Worm (Caenorhabditis elegans) whole organism, L3 larva: ENCODE measurements around the gene cdkl-1.

Experiments
- R02D3.7 ChIP-seq: fragments of 150-350 bp; optimal IDR thresholded peaks from 2 replicates; lab custom pipeline; 2014; ENCODE audit warnings: missing biosample characterization, missing genetic modification characterization
- ama-1 ChIP-seq: fragments of 150-350 bp; optimal IDR thresholded peaks from 2 replicates; lab custom pipeline; 2018
- ceh-16 ChIP-seq: sonication (generic microtip); optimal IDR thresholded peaks from 2 replicates; lab custom pipeline; 2017; ENCODE audit warnings: missing biosample characterization, missing genetic modification characterization
- ceh-28 ChIP-seq: fragments of 150-350 bp; optimal IDR thresholded peaks from 2 replicates; lab custom pipeline; 2014; ENCODE audit warnings: missing biosample characterization, missing genetic modification reagents, missing genetic modification characterization
- ceh-82 ChIP-seq: fragments of 150-350 bp; optimal IDR thresholded peaks from 2 replicates; lab custom pipeline; 2014; ENCODE audit warnings: missing biosample characterization, missing genetic modification characterization
- ceh-9 ChIP-seq: sonication (generic microtip); optimal IDR thresholded peaks from 2 replicates; lab custom pipeline; 2018; ENCODE audit warnings: missing biosample characterization, missing genetic modification characterization
- daf-12 ChIP-seq: fragments of 150-350 bp; optimal IDR thresholded peaks from 2 replicates; lab custom pipeline; 2014; ENCODE audit warnings: missing biosample characterization, missing genetic modification reagents, missing genetic modification characterization
- egl-27 ChIP-seq: sonication (generic microtip); optimal IDR thresholded peaks from 4 replicates; lab custom pipeline; 2017; ENCODE audit warnings: missing biosample characterization, missing genetic modification reagents, missing genetic modification characterization
- elt-1 ChIP-seq: fragments of 150-350 bp; optimal IDR thresholded peaks from 2 replicates; lab custom pipeline; 2014; ENCODE audit warnings: missing biosample characterization, missing genetic modification characterization
- elt-2 ChIP-seq: sonication (generic microtip); optimal IDR thresholded peaks from 2 replicates; lab custom pipeline; 2016; ENCODE audit warnings: missing genetic modification reagents, mild to moderate bottlenecking, missing genetic modification characterization, missing compliant biosample characterization
- elt-3 ChIP-seq, 3 experiments: fragments of 150-350 bp in 1 of 3; sonication (generic microtip) in 2 of 3; optimal IDR thresholded peaks; 2 replicates in 2 of 3; 4 replicates in 1 of 3; lab custom pipeline; 2014 to 2017; ENCODE audit warnings: missing biosample characterization in 3 of 3, missing genetic modification characterization in 3 of 3
- eor-1 ChIP-seq, 2 experiments: fragments of 150-350 bp; optimal IDR thresholded peaks; 2 replicates each; lab custom pipeline; 2014 to 2018; ENCODE audit warnings: missing biosample characterization in 2 of 2, missing genetic modification characterization in 2 of 2
- fkh-2 ChIP-seq: fragments of 150-350 bp; optimal IDR thresholded peaks from 2 replicates; lab custom pipeline; 2014; ENCODE audit warnings: missing biosample characterization, missing genetic modification reagents, missing genetic modification characterization
- lin-15B ChIP-seq: fragments of 150-350 bp; optimal IDR thresholded peaks from 2 replicates; lab custom pipeline; 2014; ENCODE audit warnings: missing biosample characterization, missing genetic modification characterization
- lin-39 ChIP-seq: fragments of 150-350 bp; optimal IDR thresholded peaks from 2 replicates; lab custom pipeline; 2018; ENCODE audit warnings: missing biosample characterization, missing genetic modification reagents, missing genetic modification characterization
- lsy-12 ChIP-seq: sonication (generic microtip); optimal IDR thresholded peaks from 2 replicates; lab custom pipeline; 2016; ENCODE audit warnings: mild to moderate bottlenecking, missing genetic modification characterization, missing compliant biosample characterization
- mdl-1 ChIP-seq: fragments of 150-350 bp; optimal IDR thresholded peaks from 2 replicates; lab custom pipeline; 2014; ENCODE audit warnings: missing biosample characterization, missing genetic modification characterization
- mml-1 ChIP-seq: fragments of 150-350 bp; sonication (generic microtip); optimal IDR thresholded peaks from 3 replicates; lab custom pipeline; 2014; ENCODE audit warnings: missing biosample characterization, missing genetic modification characterization
- nfya-1 ChIP-seq: sonication (generic microtip); optimal IDR thresholded peaks from 2 replicates; lab custom pipeline; 2017; ENCODE audit warnings: missing genetic modification characterization, mild to moderate bottlenecking, missing compliant biosample characterization, antibody characterized with exemption, moderate library complexity; ENCODE audit not compliant: insufficient read depth
- nhr-12 ChIP-seq: fragments of 150-350 bp; optimal IDR thresholded peaks from 2 replicates; lab custom pipeline; 2014; ENCODE audit warnings: missing biosample characterization, missing genetic modification characterization
- nhr-23 ChIP-seq: fragments of 150-350 bp; optimal IDR thresholded peaks from 2 replicates; lab custom pipeline; 2014; ENCODE audit warnings: missing biosample characterization, missing genetic modification reagents, missing genetic modification characterization
- nhr-237 ChIP-seq: fragments of 150-350 bp; optimal IDR thresholded peaks from 2 replicates; lab custom pipeline; 2014; ENCODE audit warnings: missing biosample characterization, missing genetic modification characterization
- nhr-25 ChIP-seq: sonication (generic microtip); optimal IDR thresholded peaks from 2 replicates; lab custom pipeline; 2017; ENCODE audit warnings: missing biosample characterization, missing genetic modification characterization
- nhr-43 ChIP-seq: sonication (generic microtip); optimal IDR thresholded peaks from 2 replicates; lab custom pipeline; 2016; ENCODE audit warnings: mild to moderate bottlenecking, missing genetic modification characterization, missing compliant biosample characterization; ENCODE audit not compliant: poor library complexity, severe bottlenecking
- nhr-67 ChIP-seq: fragments of 150-350 bp; optimal IDR thresholded peaks from 2 replicates; lab custom pipeline; 2014; ENCODE audit warnings: missing biosample characterization, missing genetic modification characterization
- nhr-76 ChIP-seq: fragments of 150-350 bp; sonication (generic microtip); optimal IDR thresholded peaks from 5 replicates; lab custom pipeline; 2014; ENCODE audit warnings: missing biosample characterization, missing genetic modification characterization
- pha-4 ChIP-seq: fragments of 150-350 bp; optimal IDR thresholded peaks from 2 replicates; lab custom pipeline; 2014; ENCODE audit warnings: missing biosample characterization, missing genetic modification reagents, missing genetic modification characterization
- pqm-1 ChIP-seq: fragments of 150-350 bp; optimal IDR thresholded peaks from 2 replicates; lab custom pipeline; 2017; ENCODE audit warnings: missing biosample characterization, missing genetic modification characterization, inconsistent platforms
- sea-2 ChIP-seq: fragments of 150-350 bp; sonication (generic microtip); optimal IDR thresholded peaks from 4 replicates; lab custom pipeline; 2014; ENCODE audit warnings: missing biosample characterization, missing genetic modification reagents, missing genetic modification characterization
- skn-1 ChIP-seq: fragments of 150-350 bp; optimal IDR thresholded peaks from 2 replicates; lab custom pipeline; 2014; ENCODE audit warnings: missing biosample characterization, missing genetic modification characterization
- snpc-4 ChIP-seq: fragments of 150-350 bp; optimal IDR thresholded peaks from 2 replicates; lab custom pipeline; 2014; ENCODE audit warnings: missing biosample characterization, missing genetic modification characterization
- unc-39 ChIP-seq: sonication (generic microtip); optimal IDR thresholded peaks from 4 replicates; lab custom pipeline; 2017; ENCODE audit warnings: missing biosample characterization, missing genetic modification characterization
- unc-62 ChIP-seq: fragments of 150-350 bp; sonication (generic microtip); optimal IDR thresholded peaks from 4 replicates; lab custom pipeline; 2014; ENCODE audit warnings: missing biosample characterization, missing genetic modification reagents, missing genetic modification characterization
- zag-1 ChIP-seq: fragments of 150-350 bp; optimal IDR thresholded peaks from 2 replicates; lab custom pipeline; 2014; ENCODE audit warnings: missing biosample characterization, missing genetic modification characterization
- ztf-11 ChIP-seq: fragments of 150-350 bp; optimal IDR thresholded peaks from 2 replicates; lab custom pipeline; 2014; ENCODE audit warnings: missing biosample characterization, missing genetic modification characterization
- ztf-4 ChIP-seq: fragments of 150-350 bp; optimal IDR thresholded peaks from 2 replicates; lab custom pipeline; 2014; ENCODE audit warnings: missing biosample characterization, missing genetic modification characterization

Gene cdkl-1

DNA sequence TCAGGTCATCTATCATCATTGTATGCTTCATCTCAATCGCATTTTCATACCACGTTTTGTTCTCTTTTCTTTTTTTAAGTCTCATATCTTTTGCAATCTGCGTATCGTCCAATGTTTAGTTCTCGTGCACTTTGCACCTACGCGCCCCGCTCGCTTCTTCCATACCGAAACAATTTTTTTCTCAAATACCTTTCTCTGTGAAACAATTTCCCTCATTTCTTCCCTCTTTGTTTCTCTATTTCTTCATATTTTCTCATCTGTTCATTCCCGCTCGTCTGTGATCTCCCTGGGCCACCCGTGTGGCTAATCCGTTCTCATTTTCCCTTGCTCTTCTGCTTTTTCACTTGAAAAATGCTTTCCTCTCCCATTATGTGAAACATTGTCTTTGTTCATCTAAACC, 41.6 kb downstream of the cdkl-1 start:
- TF ChIP-seq unc-62 (no peak), elt-1 (tag; lab: Kevin White, UChicago) (no peak), elt-2 (tag; lab: Kevin White, UChicago) (peak; percentile 40), lin-39 (tag; lab: Kevin White, UChicago) (no peak), sea-2 (GFP tag; lab: Kevin White, UChicago) (no peak), lin-15B (tag; lab: Kevin White, UChicago) (peak; percentile 0), nfya-1 (tag; lab: Kevin White, UChicago) (peak; percentile 26), ceh-82 (no peak), skn-1 (tag; lab: Kevin White, UChicago) (no peak), mdl-1 (tag; lab: Kevin White, UChicago) (no peak), ceh-28 (no peak), ceh-9 (no peak), zag-1 (tag; lab: Kevin White, UChicago) (no peak), pha-4 (tag; lab: Kevin White, UChicago) (peak; percentile 62), eor-1 (tag; optimal IDR thresholded peaks at IDR 0.05; lab: Kevin White, UChicago) (no peak), fkh-2 (tag; lab: Kevin White, UChicago) (no peak), ztf-11 (tag; lab: Kevin White, UChicago) (no peak), mml-1 (tag; lab: Kevin White, UChicago) (no peak), egl-27 (no peak), nhr-43 (tag; lab: Kevin White, UChicago) (no peak), nhr-76 (tag; lab: Kevin White, UChicago) (no peak), daf-12 (tag; lab: Kevin White, UChicago) (no peak), snpc-4 (peak; percentile 4)

DNA sequence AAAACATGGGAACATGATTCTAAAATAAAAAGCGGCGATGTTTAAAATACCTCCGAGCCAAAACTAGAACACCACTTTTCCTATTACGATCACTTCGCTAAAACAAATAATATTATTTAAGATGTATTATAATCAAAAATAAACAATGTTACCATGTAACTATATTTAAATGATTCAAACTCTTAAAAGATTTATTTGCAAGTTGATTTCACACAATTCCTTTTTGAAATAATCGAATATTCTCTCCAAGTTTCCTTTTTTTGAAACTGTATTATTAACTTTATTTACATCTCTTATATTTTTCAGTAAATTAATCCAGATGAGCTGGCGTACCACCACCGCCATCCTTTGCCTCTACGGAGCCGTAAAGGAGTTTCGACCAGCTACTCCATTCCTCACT, 42.5 kb downstream of the cdkl-1 start, which contains the start of gene folt-1:
folt-1 (plus strand) TSS at position 301 of the 400 bp plus-strand sequence.
- no peak for TF ChIP-seq ceh-28
- no peak for TF ChIP-seq ceh-9
- TF ChIP-seq skn-1 (tag; lab: Kevin White, UChicago) = no peak
- no peak for TF ChIP-seq elt-2 (tag; lab: Kevin White, UChicago)
- TF ChIP-seq ceh-16 (tag; lab: Kevin White, UChicago) = no peak
- TF ChIP-seq eor-1 (tag; optimal IDR thresholded peaks at IDR 0.05; lab: Kevin White, UChicago) = no peak
- no peak for TF ChIP-seq lsy-12 (tag; lab: Kevin White, UChicago)
- TF ChIP-seq nhr-43 (tag; lab: Kevin White, UChicago) = no peak
- no peak for TF ChIP-seq egl-27
- TF ChIP-seq lin-15B (tag; lab: Kevin White, UChicago) = no peak
- TF ChIP-seq pqm-1 (tag; lab: Kevin White, UChicago) = no peak
- no peak for TF ChIP-seq snpc-4

DNA sequence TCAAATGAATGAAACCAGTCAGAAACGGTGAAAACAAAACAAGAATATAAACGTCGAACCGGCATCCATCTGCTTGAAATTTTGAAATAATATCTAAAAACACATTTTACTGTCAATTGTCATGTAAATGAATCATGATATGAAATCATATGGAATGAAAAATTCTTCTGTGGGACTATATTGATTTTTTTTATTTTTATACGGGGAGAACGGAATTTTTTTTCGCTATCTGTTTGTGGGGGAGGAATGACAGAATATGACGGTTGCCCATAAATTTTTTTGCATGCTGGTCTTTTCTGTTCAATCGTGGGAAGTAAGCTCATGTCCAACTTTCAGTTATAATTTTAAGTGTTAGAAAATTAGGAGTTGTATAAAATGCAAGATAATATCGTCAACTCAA, 46.0 kb downstream of the cdkl-1 start, which contains the start of gene C06H2.7:
C06H2.7 (minus strand) TSS at position 101 of the 400 bp plus-strand sequence.
- TF ChIP-seq nhr-25 (no peak), unc-62 (no peak), nhr-12 (tag; lab: Kevin White, UChicago) (no peak), lin-15B (tag; lab: Kevin White, UChicago) (no peak), zag-1 (tag; lab: Kevin White, UChicago) (no peak), unc-39 (tag; lab: Kevin White, UChicago) (no peak), lin-39 (tag; lab: Kevin White, UChicago) (no peak), ceh-28 (no peak), ceh-9 (no peak), R02D3.7 (tag; lab: Kevin White, UChicago) (no peak), elt-3 (tag; optimal IDR thresholded peaks at IDR 0.05; lab: Kevin White, UChicago) (no peak), pha-4 (tag; lab: Kevin White, UChicago) (no peak)

DNA sequence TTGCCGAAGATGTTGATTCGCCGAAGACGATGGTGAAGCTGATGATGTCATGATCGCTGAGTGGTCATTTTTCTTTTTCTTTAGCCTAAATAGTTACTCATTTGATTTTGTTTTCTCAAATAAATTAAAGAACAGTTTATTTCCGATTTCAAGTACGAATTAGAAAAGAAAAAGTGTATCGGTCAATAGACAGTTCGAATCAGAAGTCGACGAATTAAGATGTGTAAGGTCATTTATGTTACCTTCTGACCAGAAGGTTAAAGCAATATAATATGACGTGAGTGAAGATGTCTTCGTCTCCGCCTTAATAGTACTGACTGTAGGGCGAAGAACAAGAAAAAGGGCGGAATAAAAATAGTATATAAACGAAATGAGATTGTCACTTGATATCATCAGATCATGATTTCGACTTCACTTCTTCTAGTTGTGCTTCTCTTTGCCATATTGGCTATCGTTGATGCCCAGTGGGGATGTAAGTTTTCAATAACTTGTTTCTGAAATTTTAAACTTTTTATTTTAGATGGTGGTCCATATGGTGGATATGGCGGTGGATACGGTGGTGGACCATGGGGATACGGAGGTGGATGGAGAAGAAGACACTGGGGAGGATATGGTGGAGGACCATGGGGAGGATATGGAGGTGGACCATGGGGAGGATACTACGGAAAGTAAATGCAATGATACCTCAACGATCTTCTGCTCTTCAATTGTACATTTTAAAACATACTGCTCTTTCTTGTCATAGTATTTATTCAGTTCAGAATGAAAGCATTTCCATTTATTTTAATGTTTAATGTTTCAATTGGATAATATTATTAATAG, 48.5 kb downstream of the cdkl-1 start, which contains the start of the genes T19C4.24 and nlp-33:
T19C4.24 (minus strand) TSS at position 51 of the 822 bp plus-strand sequence.
nlp-33 (plus strand) TSS at position 389 of the 822 bp plus-strand sequence.
- TF ChIP-seq nhr-237 (tag; lab: Kevin White, UChicago) (no peak), ztf-11 (tag; lab: Kevin White, UChicago) (no peak), nhr-67 (no peak), nhr-43 (tag; lab: Kevin White, UChicago) (peak; percentile 61), elt-3 (tag; optimal IDR thresholded peaks at IDR 0.05; lab: Kevin White, UChicago) (peak in 1 of 3 experiments; percentile 79), pha-4 (tag; lab: Kevin White, UChicago) (no peak), elt-1 (tag; lab: Kevin White, UChicago) (peak; percentile 50), ama-1 (peak; percentile 91), nhr-25 (peak; percentile 66), snpc-4 (no peak), nhr-23 (tag; lab: Kevin White, UChicago) (peak; percentile 37), nfya-1 (tag; lab: Kevin White, UChicago) (peak; percentile 34), ztf-4 (tag; lab: Kevin White, UChicago) (no peak), R02D3.7 (tag; lab: Kevin White, UChicago) (peak; percentile 8), lin-15B (tag; lab: Kevin White, UChicago) (no peak), ceh-82 (no peak)
